Worm (Caenorhabditis elegans) whole organism, young adult: Measurements from ENCODE around the gene jmjd-3.1.
A peak's percentile ranks its signal among the peaks of the same experiment; 100 is the strongest.
"Not testable (repeated sequence)": the region's sequence is repeated elsewhere in the genome, so short reads cannot be mapped to it uniquely, and the experiment has no call there.

ENCODE experiments used
- B0019.2 ChIP-seq: fragments of 200-800 bp; sonication (Bioruptor generic); conservative IDR thresholded peaks from 2 replicates; pipeline ENCODE4 v1.3.6; 2022; ENCODE audit warnings: missing genetic modification reagents, missing genetic modification characterization, missing compliant biosample characterization
- F23B12.7 ChIP-seq: sonication (generic microtip); optimal IDR thresholded peaks from 2 replicates; lab custom pipeline; 2017; ENCODE audit warnings: missing genetic modification characterization, mild to moderate bottlenecking, missing compliant biosample characterization, antibody characterized with exemption, moderate library complexity; ENCODE audit not compliant: insufficient read depth
- F33H1.4 ChIP-seq: fragments of 200-800 bp; sonication (Bioruptor generic); IDR thresholded peaks from 2 replicates; pipeline ENCODE4 v1.3.6; 2022; ENCODE audit warnings: missing genetic modification reagents, missing genetic modification characterization, missing compliant biosample characterization
- F49E8.2 ChIP-seq: sonication (generic microtip); optimal IDR thresholded peaks from 3 replicates; lab custom pipeline; 2017; ENCODE audit warnings: missing genetic modification characterization, mild to moderate bottlenecking, missing compliant biosample characterization, antibody characterized with exemption, moderate library complexity; ENCODE audit not compliant: insufficient read depth
- F55B11.4 ChIP-seq: sonication (generic microtip); optimal IDR thresholded peaks from 2 replicates; lab custom pipeline; 2016; ENCODE audit warnings: missing compliant biosample characterization, missing genetic modification characterization, borderline replicate concordance; ENCODE audit not compliant: insufficient read depth
- K11D2.4 ChIP-seq: fragments of 200-800 bp; sonication (Bioruptor generic); IDR thresholded peaks from 2 replicates; pipeline ENCODE4 v1.3.6; 2022; ENCODE audit warnings: missing genetic modification reagents, missing genetic modification characterization, missing compliant biosample characterization
- Y56A3A.18 ChIP-seq: fragments of 200-800 bp; sonication (Bioruptor generic); IDR thresholded peaks from 2 replicates; pipeline ENCODE4 v1.3.6; 2022; ENCODE audit warnings: missing genetic modification reagents, missing genetic modification characterization, missing compliant biosample characterization
- aptf-2 ChIP-seq: fragments of 200-800 bp; sonication (Bioruptor generic); conservative IDR thresholded peaks from 2 replicates; pipeline ENCODE4 v1.3.6; 2022; ENCODE audit warnings: missing genetic modification reagents, missing genetic modification characterization, missing compliant biosample characterization
- aptf-3 ChIP-seq: fragments of 200-800 bp; sonication (Bioruptor generic); IDR thresholded peaks from 2 replicates; pipeline ENCODE4 v1.3.6; 2022; ENCODE audit warnings: missing genetic modification characterization, missing compliant biosample characterization
- cebp-1 ChIP-seq, 2 experiments: fragments of 200-800 bp in 1 of 2; sonication (Bioruptor generic) in 1 of 2; sonication (generic microtip) in 1 of 2; IDR thresholded peaks in 1 of 2; optimal IDR thresholded peaks in 1 of 2; 2 replicates each; pipeline versions ENCODE4 v1.3.6 to Lab custom; 2017 to 2022; ENCODE audit warnings: missing compliant biosample characterization in 2 of 2, missing genetic modification characterization in 2 of 2, mild to moderate bottlenecking in 1 of 2, missing genetic modification reagents in 1 of 2, moderate library complexity in 1 of 2
- ceh-40 ChIP-seq: fragments of 200-800 bp; sonication (Bioruptor generic); IDR thresholded peaks from 2 replicates; pipeline ENCODE4 v1.3.6; 2022; ENCODE audit warnings: missing genetic modification characterization, missing compliant biosample characterization
- die-1 ChIP-seq: sonication (generic microtip); optimal IDR thresholded peaks from 2 replicates; lab custom pipeline; 2016; ENCODE audit warnings: missing genotype, mild to moderate bottlenecking, missing genetic modification characterization, missing compliant biosample characterization
- egl-18 ChIP-seq: fragments of 200-800 bp; sonication (Bioruptor generic); IDR thresholded peaks from 2 replicates; pipeline ENCODE4 v1.3.6; 2022; ENCODE audit warnings: missing genetic modification reagents, missing genetic modification characterization, missing compliant biosample characterization
- gei-17 ChIP-seq: fragments of 200-800 bp; sonication (Bioruptor generic); optimal IDR thresholded peaks from 2 replicates; lab custom pipeline; 2018; ENCODE audit warnings: mild to moderate bottlenecking, missing genetic modification characterization, missing compliant biosample characterization
- him-1 ChIP-seq: sonication (generic microtip); optimal IDR thresholded peaks from 2 replicates; lab custom pipeline; 2016; ENCODE audit warnings: missing genotype, missing genetic modification reagents, missing genetic modification characterization, missing compliant biosample characterization
- hlh-12 ChIP-seq: sonication (generic microtip); optimal IDR thresholded peaks from 2 replicates; lab custom pipeline; 2016; ENCODE audit warnings: missing genetic modification characterization, missing compliant biosample characterization
- hlh-26 ChIP-seq: fragments of 200-800 bp; sonication (Bioruptor generic); conservative IDR thresholded peaks from 2 replicates; pipeline ENCODE4 v1.3.6; 2022; ENCODE audit warnings: missing genetic modification reagents, missing genetic modification characterization, missing compliant biosample characterization
- hrde-1 ChIP-seq: sonication (generic microtip); optimal IDR thresholded peaks from 2 replicates; lab custom pipeline; 2016; ENCODE audit warnings: missing genetic modification characterization, mild to moderate bottlenecking, missing compliant biosample characterization, moderate library complexity, missing genotype, missing genetic modification reagents, borderline replicate concordance
- hsf-1 ChIP-seq: fragments of 200-800 bp; sonication (Bioruptor generic); IDR thresholded peaks from 2 replicates; pipeline ENCODE4 v1.3.6; 2022; ENCODE audit warnings: missing genetic modification reagents, missing genetic modification characterization, missing compliant biosample characterization
- let-526 ChIP-seq: fragments of 200-800 bp; sonication (Bioruptor generic); IDR thresholded peaks from 2 replicates; pipeline ENCODE4 v1.3.6; 2022; ENCODE audit warnings: missing genetic modification reagents, missing genetic modification characterization, missing compliant biosample characterization
- lsl-1 ChIP-seq: fragments of 200-800 bp; sonication (Bioruptor generic); optimal IDR thresholded peaks from 2 replicates; lab custom pipeline; 2018; ENCODE audit warnings: mild to moderate bottlenecking, missing genetic modification characterization, moderate library complexity, missing compliant biosample characterization
- lsy-27 ChIP-seq: sonication (generic microtip); optimal IDR thresholded peaks from 2 replicates; lab custom pipeline; 2017; ENCODE audit warnings: missing genetic modification characterization, mild to moderate bottlenecking, missing compliant biosample characterization, antibody characterized with exemption, missing genotype, borderline replicate concordance; ENCODE audit not compliant: insufficient read depth
- mel-28 ChIP-seq: sonication (generic microtip); optimal IDR thresholded peaks from 2 replicates; lab custom pipeline; 2016; ENCODE audit warnings: borderline replicate concordance, mild to moderate bottlenecking, missing genetic modification characterization, missing compliant biosample characterization
- nfya-1 ChIP-seq: sonication (generic microtip); optimal IDR thresholded peaks from 2 replicates; lab custom pipeline; 2017; ENCODE audit warnings: antibody characterized with exemption, missing compliant biosample characterization, missing genetic modification characterization, borderline replicate concordance; ENCODE audit not compliant: insufficient read depth
- nhr-179 ChIP-seq: sonication (generic microtip); optimal IDR thresholded peaks from 2 replicates; lab custom pipeline; 2016; ENCODE audit warnings: mild to moderate bottlenecking, missing genetic modification characterization, missing compliant biosample characterization
- nhr-80 ChIP-seq: sonication (generic microtip); optimal IDR thresholded peaks from 2 replicates; lab custom pipeline; 2016; ENCODE audit warnings: missing genetic modification characterization, missing compliant biosample characterization
- rpc-1 ChIP-seq, 2 experiments: fragments of 150-350 bp in 1 of 2; sonication (generic microtip) in 1 of 2; optimal IDR thresholded peaks; 2 replicates each; lab custom pipeline; 2014 to 2018; ENCODE audit warnings: missing biosample characterization in 1 of 2, missing genetic modification characterization in 1 of 2, missing genetic modification reagents in 1 of 2, missing genotype in 1 of 2
- sdz-38 ChIP-seq: sonication (generic microtip); optimal IDR thresholded peaks from 2 replicates; lab custom pipeline; 2016; ENCODE audit warnings: missing genotype, missing genetic modification characterization, missing compliant biosample characterization
- snpc-1.1 ChIP-seq: sonication (generic microtip); optimal IDR thresholded peaks from 2 replicates; lab custom pipeline; 2017; ENCODE audit warnings: missing genetic modification characterization, mild to moderate bottlenecking, missing compliant biosample characterization, antibody characterized with exemption, moderate library complexity, missing genotype, missing genetic modification reagents; ENCODE audit not compliant: insufficient read depth
- snpc-1.3 ChIP-seq: sonication (generic microtip); optimal IDR thresholded peaks from 2 replicates; lab custom pipeline; 2017; ENCODE audit warnings: missing genetic modification characterization, mild to moderate bottlenecking, missing compliant biosample characterization, antibody characterized with exemption, moderate library complexity, missing genotype, missing genetic modification reagents; ENCODE audit not compliant: insufficient read depth
- snpc-3.4 ChIP-seq: sonication (generic microtip); optimal IDR thresholded peaks from 2 replicates; lab custom pipeline; 2017; ENCODE audit warnings: missing genetic modification characterization, mild to moderate bottlenecking, missing compliant biosample characterization, antibody characterized with exemption, moderate library complexity, missing genotype, missing genetic modification reagents
- tbp1 ChIP-seq: fragments of 200-800 bp; sonication (Bioruptor generic); optimal IDR thresholded peaks from 2 replicates; lab custom pipeline; 2018; ENCODE audit warnings: mild to moderate bottlenecking, missing genetic modification characterization, missing compliant biosample characterization
- tlf-1 ChIP-seq: fragments of 200-800 bp; sonication (Bioruptor generic); optimal IDR thresholded peaks from 2 replicates; lab custom pipeline; 2018; ENCODE audit warnings: mild to moderate bottlenecking, missing genetic modification characterization, missing compliant biosample characterization
- unc-130 ChIP-seq: sonication (generic microtip); optimal IDR thresholded peaks from 2 replicates; lab custom pipeline; 2016; ENCODE audit warnings: missing genetic modification reagents, missing genetic modification characterization, missing compliant biosample characterization
- xnd-1 ChIP-seq: sonication (generic microtip); optimal IDR thresholded peaks from 2 replicates; lab custom pipeline; 2016; ENCODE audit warnings: missing genotype, missing genetic modification reagents, missing genetic modification characterization, missing compliant biosample characterization
- zfh-2 ChIP-seq: fragments of 200-800 bp; sonication (Bioruptor generic); conservative IDR thresholded peaks from 2 replicates; pipeline ENCODE4 v1.3.6; 2022; ENCODE audit warnings: missing genetic modification reagents, missing genetic modification characterization, missing compliant biosample characterization
- ztf-22 ChIP-seq: fragments of 200-800 bp; sonication (Bioruptor generic); optimal IDR thresholded peaks from 2 replicates; lab custom pipeline; 2018; ENCODE audit warnings: mild to moderate bottlenecking, missing genetic modification characterization, moderate library complexity, missing compliant biosample characterization
- ztf-26 ChIP-seq: sonication (generic microtip); optimal IDR thresholded peaks from 2 replicates; lab custom pipeline; 2017; ENCODE audit warnings: missing genetic modification characterization, missing compliant biosample characterization
- ztf-3 ChIP-seq: fragments of 200-800 bp; sonication (Bioruptor generic); optimal IDR thresholded peaks from 2 replicates; lab custom pipeline; 2018; ENCODE audit warnings: mild to moderate bottlenecking, missing genetic modification characterization, missing compliant biosample characterization

jmjd-3.1 gene

ce11 chrX:8536791-8537190 is 34.1 kb upstream of the jmjd-3.1 start, which contains the start of gene nspc-3:
Gene nspc-3 (plus strand): TSS chrX:8537091.
- no peak for TF ChIP-seq Y56A3A.18 (GFP tag; lab: Robert Waterston, UW)
- no peak for TF ChIP-seq die-1
- no peak for TF ChIP-seq F49E8.2 (tag; lab: Kevin White, UChicago)
- no peak for TF ChIP-seq gei-17 (GFP tag; lab: Kevin White, UChicago)
- no peak for TF ChIP-seq egl-18
- TF ChIP-seq aptf-3 (GFP tag; lab: Robert Waterston, UW) = no peak
- no peak for TF ChIP-seq ztf-26
- no peak for TF ChIP-seq tbp1 (GFP tag; lab: Kevin White, UChicago)
- TF ChIP-seq, all 124 proteins: peak for 0

DNA sequence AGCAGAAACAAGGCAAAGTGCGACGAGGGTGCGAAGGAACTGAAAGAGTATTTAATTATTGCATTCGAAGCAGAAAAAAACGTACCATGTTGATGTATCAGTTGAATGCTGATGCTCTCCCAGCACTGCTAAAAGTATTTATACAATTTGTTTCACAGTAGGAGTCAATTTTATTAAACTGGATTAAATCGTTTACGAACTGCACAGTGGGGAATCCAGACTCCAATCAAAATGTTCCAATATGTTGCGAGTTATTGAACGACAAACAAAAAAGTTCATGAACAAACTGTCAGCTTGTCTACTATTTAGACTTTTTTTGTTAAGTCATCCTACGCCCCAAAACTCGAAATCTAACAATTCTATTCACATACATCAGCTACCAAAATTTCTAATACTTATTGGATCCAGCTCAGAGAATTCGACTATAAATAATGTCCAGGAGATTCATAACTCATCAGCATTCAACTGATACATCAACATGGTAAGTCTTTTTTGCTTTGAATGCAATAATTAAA is 32.5 kb upstream of the jmjd-3.1 start, which contains the start of the genes nspc-4 and nspc-5:
Gene nspc-4, minus strand, starts transcription at position 101 of the 515 bp plus-strand sequence.
Gene nspc-5, plus strand, starts transcription at position 465 of the 515 bp plus-strand sequence.
- TF ChIP-seq ztf-3 (GFP tag; lab: Kevin White, UChicago); F55B11.4; F33H1.4 (GFP tag; lab: Robert Waterston, UW): not testable (repeated sequence)
- TF ChIP-seq, all 124 proteins: peak for 0; not testable (repeated sequence) for 124

- not testable (repeated sequence) for TF ChIP-seq snpc-3.4 (tag; lab: Kevin White, UChicago); hlh-26 (GFP tag; lab: Robert Waterston, UW); B0019.2 (GFP tag; lab: Robert Waterston, UW)
These were observed 29.3 kb upstream of the jmjd-3.1 start, which contains the start of gene nspc-7 for ce11 chrX:8541562-8541961. Gene nspc-7 (plus strand): TSS chrX:8541862.

DNA sequence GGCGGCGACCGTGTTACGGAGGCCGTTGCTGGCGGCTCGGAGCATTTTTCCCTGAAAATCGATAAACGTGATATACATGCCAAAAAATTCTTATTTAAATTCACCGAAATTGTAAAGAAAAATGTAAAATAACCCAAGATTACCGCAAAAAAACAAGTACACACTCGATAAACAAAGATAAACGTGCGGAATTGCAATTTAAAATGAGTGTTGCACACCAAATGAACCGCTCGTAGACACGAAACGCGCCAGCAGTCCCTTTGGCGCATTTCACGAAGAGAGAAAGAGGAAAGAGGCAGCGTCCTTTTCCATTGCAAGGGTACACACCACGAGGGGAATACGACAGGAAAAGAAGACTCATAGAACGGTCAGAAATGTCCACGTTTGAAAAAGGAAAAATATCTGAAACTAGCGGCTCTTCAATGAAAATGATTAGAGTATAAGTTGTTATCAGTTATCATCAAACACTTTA is 24.8 kb upstream of the jmjd-3.1 start, which contains the start of gene sdha-1:
Gene sdha-1, minus strand, starts transcription at position 51 of the 472 bp plus-strand sequence.
- no peak for TF ChIP-seq sdz-38 (tag; lab: Kevin White, UChicago)
- peak; percentile 76; the same call in 1 of the 2 replicates for TF ChIP-seq zfh-2 (GFP tag; lab: Robert Waterston, UW)
- no peak for TF ChIP-seq ceh-40 (GFP tag; lab: Robert Waterston, UW)
- peak; percentile 78 for TF ChIP-seq K11D2.4 (GFP tag; lab: Robert Waterston, UW)
- TF ChIP-seq nfya-1 (tag; lab: Kevin White, UChicago) = no peak
- TF ChIP-seq lsl-1 = no peak
- TF ChIP-seq nhr-179 (tag; lab: Kevin White, UChicago) = no peak
- TF ChIP-seq cebp-1 (GFP tag; IDR thresholded peaks at IDR 0.05; lab: Robert Waterston, UW) = peak; percentile 30; the same call in 1 of the 2 replicates
- TF ChIP-seq cebp-1 (tag; optimal IDR thresholded peaks at IDR 0.05; lab: Kevin White, UChicago) = peak; percentile 86
- no peak for TF ChIP-seq xnd-1 (tag; lab: Kevin White, UChicago)
- TF ChIP-seq hlh-12 (tag; lab: Kevin White, UChicago) = no peak
- TF ChIP-seq hrde-1 (tag; lab: Kevin White, UChicago) = no peak
- no peak for TF ChIP-seq F33H1.4 (GFP tag; lab: Robert Waterston, UW)
- no peak for TF ChIP-seq unc-130 (GFP tag; lab: Kevin White, UChicago)
- TF ChIP-seq F23B12.7 (tag; lab: Kevin White, UChicago) = peak; percentile 63
- TF ChIP-seq Y56A3A.18 (GFP tag; lab: Robert Waterston, UW) = 0 out of 2 replicates have a peak, but pooled peaks have one; percentile 37
- TF ChIP-seq him-1 (tag; lab: Kevin White, UChicago) = no peak
- TF ChIP-seq snpc-1.3 (tag; lab: Kevin White, UChicago) = no peak
- peak; percentile 94 for TF ChIP-seq nhr-80 (tag; lab: Kevin White, UChicago)
- no peak for TF ChIP-seq mel-28 (tag; lab: Kevin White, UChicago)
- TF ChIP-seq aptf-2 = no peak
- peak; percentile 40 for TF ChIP-seq tlf-1
- no peak for TF ChIP-seq aptf-3 (GFP tag; lab: Robert Waterston, UW)
- no peak for TF ChIP-seq rpc-1 (optimal IDR thresholded peaks at IDR 0.05; lab: Kevin White, UChicago)
- no peak for TF ChIP-seq rpc-1 (tag; optimal IDR thresholded peaks at IDR 0.05; lab: Kevin White, UChicago)
- TF ChIP-seq let-526 (GFP tag; lab: Robert Waterston, UW) = peak; percentile 59; the same call in 1 of the 2 replicates
- TF ChIP-seq lsy-27 (tag; lab: Kevin White, UChicago) = no peak
- TF ChIP-seq snpc-1.1 (tag; lab: Kevin White, UChicago) = no peak
- TF ChIP-seq ztf-22 (GFP tag; lab: Kevin White, UChicago) = peak; percentile 81
- TF ChIP-seq hsf-1 (GFP tag; lab: Robert Waterston, UW) = no peak
